Fruit fly (Drosophila melanogaster): ENCODE measurements around the gene CG5342.

Gene CG5342

DNA sequence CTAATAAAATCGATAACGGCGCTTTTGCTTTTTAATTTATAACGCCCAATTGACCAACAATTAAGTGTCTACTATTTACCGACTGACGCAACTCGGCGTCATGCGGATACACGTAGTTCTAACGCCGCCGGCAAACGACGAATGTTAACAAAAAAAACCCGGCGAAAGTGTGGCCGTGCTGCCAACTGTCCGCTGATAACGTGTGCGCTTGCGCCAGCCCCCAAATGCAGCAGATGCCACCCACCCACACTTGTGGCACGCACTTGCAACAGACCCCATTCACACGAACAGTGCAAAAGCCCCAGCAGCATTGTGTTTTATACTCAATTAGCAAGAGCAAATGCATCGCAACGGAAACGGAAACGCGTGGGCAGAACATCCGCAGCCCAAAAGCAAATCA, 15.5 kb upstream of the CG5342 start:
- TF ChIP-seq ci (GFP tag; IDR thresholded peaks at IDR 0.05) (0 out of 3 replicates have a peak, but pooled peaks have one; percentile 11), Hr39 (optimal IDR thresholded peaks at IDR 0.05) (no peak), Med (GFP tag) (peak; percentile 41), odd (GFP tag; optimal IDR thresholded peaks at IDR 0.05) (peak; percentile 6), zfh1 (GFP tag; IDR thresholded peaks at IDR 0.05) (no peak), bsh (GFP tag; optimal IDR thresholded peaks at IDR 0.05) (peak in 1 of 2 experiments; percentile 17), trem (tag; optimal IDR thresholded peaks at IDR 0.05) (no peak), CG34422 (GFP tag; IDR thresholded peaks at IDR 0.05) (0 out of 3 replicates have a peak, but pooled peaks have one; percentile 6), cg (GFP tag; optimal IDR thresholded peaks at IDR 0.05) (peak; percentile 12), mirr (GFP tag; optimal IDR thresholded peaks at IDR 0.05) (peak; percentile 12), prd (optimal IDR thresholded peaks at IDR 0.05) (no peak), prd (GFP tag; IDR thresholded peaks at IDR 0.05) (0 out of 3 replicates have a peak, but pooled peaks have one; percentile 18), CG6813 (GFP tag; optimal IDR thresholded peaks at IDR 0.05) (peak; percentile 30), ewg (GFP tag; optimal IDR thresholded peaks at IDR 0.05) (peak; percentile 94), CG17328 (GFP tag; IDR thresholded peaks at IDR 0.05) (peak; percentile 10; the same call in 1 of the 2 replicates), CG31365 (tag; optimal IDR thresholded peaks at IDR 0.05) (no peak), CoRest (tag; optimal IDR thresholded peaks at IDR 0.05) (no peak), Bgb (GFP tag; IDR thresholded peaks at IDR 0.05; ENCODE audit: partially characterized antibody) (0 out of 2 replicates have a peak, but pooled peaks have one; percentile 12), Ravus (GFP tag; IDR thresholded peaks at IDR 0.05) (no peak), wor (GFP tag; IDR thresholded peaks at IDR 0.05) (no peak), repo (GFP tag; optimal IDR thresholded peaks at IDR 0.05) (no peak), CG1832 (GFP tag; optimal IDR thresholded peaks at IDR 0.05) (no peak), CG17186 (GFP tag; optimal IDR thresholded peaks at IDR 0.05) (no peak), CG2202 (tag; optimal IDR thresholded peaks at IDR 0.05) (no peak), salm (tag; optimal IDR thresholded peaks at IDR 0.05) (peak; percentile 11), dati (GFP tag; IDR thresholded peaks at IDR 0.05) (no peak), pan (optimal IDR thresholded peaks at IDR 0.05) (no peak), pan (GFP tag; optimal IDR thresholded peaks at IDR 0.05 in 1 of 2, IDR thresholded peaks at IDR 0.05 in 1 of 2) (no peak), inv (GFP tag; IDR thresholded peaks at IDR 0.05; ENCODE audit: partially characterized antibody) (peak; percentile 33; the same call in 1 of the 2 replicates), CG9609 (GFP tag; optimal IDR thresholded peaks at IDR 0.05) (no peak), scrt (GFP tag; optimal IDR thresholded peaks at IDR 0.05) (peak; percentile 67), tx (GFP tag; optimal IDR thresholded peaks at IDR 0.05) (no peak), aop (GFP tag; IDR thresholded peaks at IDR 0.05) (0 out of 2 replicates have a peak, but pooled peaks have one; percentile 7), CG34376 (GFP tag; optimal IDR thresholded peaks at IDR 0.05) (no peak), gsb-n (tag; optimal IDR thresholded peaks at IDR 0.05) (no peak), ranshi (GFP tag; IDR thresholded peaks at IDR 0.05) (0 out of 2 replicates have a peak, but pooled peaks have one; percentile 6), sob (GFP tag; IDR thresholded peaks at IDR 0.05) (no peak), Hey (tag; optimal IDR thresholded peaks at IDR 0.05) (peak; percentile 53), wdn (GFP tag; IDR thresholded peaks at IDR 0.05) (0 out of 2 replicates have a peak, but pooled peaks have one; percentile 5), C15 (GFP tag; IDR thresholded peaks at IDR 0.05) (no peak), Xrp1 (GFP tag; IDR thresholded peaks at IDR 0.05) (no peak), unpg (GFP tag; optimal IDR thresholded peaks at IDR 0.05) (no peak), Hmr (GFP tag; optimal IDR thresholded peaks at IDR 0.05) (no peak), D19A (tag; optimal IDR thresholded peaks at IDR 0.05) (no peak)

Data from whole organism, embryonic.